Fruit fly (Drosophila melanogaster) whole organism, wandering third instar larva: ENCODE data around the gene fmt.

ENCODE experiments used
- Abd-B ChIP-seq: fragments of >200 bp; optimal IDR thresholded peaks from 2 replicates; lab custom pipeline; 2017; ENCODE audit warnings: missing biosample characterization, missing genetic modification characterization
- CG32264 ChIP-seq: fragments of 200-800 bp; sonication (Bioruptor generic); optimal IDR thresholded peaks from 2 replicates; lab custom pipeline; 2016; ENCODE audit warnings: missing biosample characterization, missing genetic modification characterization
- CG9705 ChIP-seq: fragments of 200-800 bp; sonication (Bioruptor generic); optimal IDR thresholded peaks from 2 replicates; lab custom pipeline; 2018; ENCODE audit warnings: missing biosample characterization, mild to moderate bottlenecking, missing genetic modification characterization
- CrebA ChIP-seq: fragments of 200-800 bp; sonication (Bioruptor generic); optimal IDR thresholded peaks from 2 replicates; lab custom pipeline; 2016; ENCODE audit warnings: missing biosample characterization, mild to moderate bottlenecking, missing genetic modification characterization, borderline replicate concordance
- GATAd ChIP-seq: sonication (Bioruptor generic); optimal IDR thresholded peaks from 2 replicates; lab custom pipeline; 2016; ENCODE audit warnings: missing biosample characterization, missing genetic modification characterization
- HLH106 ChIP-seq: fragments of 200-800 bp; optimal IDR thresholded peaks from 3 replicates; lab custom pipeline; 2019; ENCODE audit warnings: missing biosample characterization, mild to moderate bottlenecking, missing genetic modification characterization, moderate library complexity
- Hr78 ChIP-seq: fragments of >200 bp; optimal IDR thresholded peaks from 2 replicates; lab custom pipeline; 2017; ENCODE audit warnings: missing biosample characterization, missing genetic modification characterization
- Hr83 ChIP-seq: fragments of 200-300 bp; sonication (Bioruptor generic); optimal IDR thresholded peaks from 2 replicates; lab custom pipeline; 2016; ENCODE audit warnings: missing biosample characterization, mild to moderate bottlenecking, missing genetic modification characterization, moderate library complexity; ENCODE audit not compliant: poor library complexity, severe bottlenecking
- Mio ChIP-seq: sonication (Bioruptor generic); optimal IDR thresholded peaks from 2 replicates; lab custom pipeline; 2016; ENCODE audit warnings: missing biosample characterization, missing genetic modification characterization
- Myc ChIP-seq: fragments of >200 bp; optimal IDR thresholded peaks from 2 replicates; lab custom pipeline; 2017
- N ChIP-seq: fragments of >200 bp; optimal IDR thresholded peaks from 2 replicates; lab custom pipeline; 2018; ENCODE audit warnings: missing biosample characterization, missing external identifiers, missing genetic modification characterization
- Rel ChIP-seq, 2 experiments: fragments of 200-800 bp; sonication (Bioruptor generic) in 1 of 2; optimal IDR thresholded peaks; 2 replicates in 1 of 2; 3 replicates in 1 of 2; lab custom pipeline; 2016 to 2019; ENCODE audit warnings: mild to moderate bottlenecking in 2 of 2, missing biosample characterization in 2 of 2, missing genetic modification characterization in 2 of 2, moderate library complexity in 1 of 2
- Sp1 ChIP-seq: fragments of 200-800 bp; sonication (Bioruptor generic); optimal IDR thresholded peaks from 3 replicates; lab custom pipeline; 2019; ENCODE audit warnings: missing biosample characterization, mild to moderate bottlenecking, missing genetic modification characterization, moderate library complexity
- Vsx2 ChIP-seq: fragments of 200-300, 225-300 bp; sonication (Bioruptor generic); optimal IDR thresholded peaks from 2 replicates; lab custom pipeline; 2018; ENCODE audit warnings: missing biosample characterization, missing genetic modification characterization; ENCODE audit not compliant: partially characterized antibody
- br ChIP-seq: fragments of 200-800 bp; sonication (Bioruptor generic); optimal IDR thresholded peaks from 2 replicates; lab custom pipeline; 2016; ENCODE audit warnings: missing biosample characterization, missing genetic modification characterization
- dmrt93B ChIP-seq: fragments of 200-800 bp; sonication (Bioruptor generic); optimal IDR thresholded peaks from 2 replicates; lab custom pipeline; 2018; ENCODE audit warnings: missing biosample characterization, mild to moderate bottlenecking, missing genetic modification characterization
- dsf ChIP-seq: sonication (Bioruptor generic); optimal IDR thresholded peaks from 2 replicates; lab custom pipeline; 2016; ENCODE audit warnings: missing biosample characterization, missing genetic modification characterization, borderline replicate concordance
- foxo ChIP-seq, 2 experiments: fragments of 200-800 bp; sonication (Bioruptor generic); optimal IDR thresholded peaks; 2 replicates in 1 of 2; 3 replicates in 1 of 2; lab custom pipeline; 2016 to 2017; ENCODE audit warnings: missing biosample characterization in 2 of 2, missing genetic modification characterization in 2 of 2
- fru ChIP-seq: fragments of 200-800 bp; sonication (Bioruptor generic); optimal IDR thresholded peaks from 3 replicates; lab custom pipeline; 2016; ENCODE audit warnings: missing biosample characterization, mild to moderate bottlenecking, missing genetic modification characterization
- h ChIP-seq: fragments of 200-800 bp; sonication (Bioruptor generic); optimal IDR thresholded peaks from 3 replicates; lab custom pipeline; 2016; ENCODE audit warnings: missing biosample characterization, mild to moderate bottlenecking, missing genetic modification characterization
- lola ChIP-seq: fragments of >200 bp; optimal IDR thresholded peaks from 2 replicates; lab custom pipeline; 2017; ENCODE audit warnings: missing biosample characterization, missing genetic modification characterization
- pan ChIP-seq: fragments of >200 bp; optimal IDR thresholded peaks from 2 replicates; lab custom pipeline; 2017
- psq ChIP-seq: fragments of 200-800 bp; sonication (Bioruptor generic); optimal IDR thresholded peaks from 3 replicates; lab custom pipeline; 2017; ENCODE audit warnings: missing biosample characterization, mild to moderate bottlenecking, missing genetic modification characterization, moderate library complexity
- rgr ChIP-seq: fragments of 200-800 bp; sonication (Bioruptor generic); optimal IDR thresholded peaks from 3 replicates; lab custom pipeline; 2016; ENCODE audit warnings: missing biosample characterization, mild to moderate bottlenecking, missing genetic modification characterization
- sage ChIP-seq: fragments of 200-800 bp; sonication (Bioruptor generic); optimal IDR thresholded peaks from 2 replicates; lab custom pipeline; 2016; ENCODE audit warnings: missing biosample characterization, mild to moderate bottlenecking, missing genetic modification characterization
- sv ChIP-seq: fragments of 200-800 bp; sonication (Bioruptor generic); optimal IDR thresholded peaks from 3 replicates; lab custom pipeline; 2016; ENCODE audit warnings: missing biosample characterization, missing genetic modification characterization
- usp ChIP-seq: fragments of >200 bp; optimal IDR thresholded peaks from 2 replicates; lab custom pipeline; 2017; ENCODE audit warnings: missing biosample characterization, missing genetic modification characterization
- woc ChIP-seq: sonication (Bioruptor generic); optimal IDR thresholded peaks from 2 replicates; lab custom pipeline; 2016; ENCODE audit warnings: missing biosample characterization, mild to moderate bottlenecking, missing genetic modification characterization

Gene fmt

dm6 chr3L:6129591-6129990 is 44.1 kb downstream of the fmt start:
- TF ChIP-seq Myc (lab: Kevin White, UChicago) (peak; percentile 74), Sp1 (no peak), Vsx2 (GFP tag; lab: Kevin White, UChicago) (peak; percentile 76), foxo (GFP tag; optimal IDR thresholded peaks at IDR 0.05; lab: Kevin White, UChicago) (no peak)
- TF ChIP-seq, all 38 proteins: peak for 2

dm6 chr3L:6125409-6125689 is 48.3 kb downstream of the fmt start:
- TF ChIP-seq Hr78, result no peak
- no peak for TF ChIP-seq dsf
- TF ChIP-seq Vsx2 (GFP tag; lab: Kevin White, UChicago), result no peak
- no peak for TF ChIP-seq CrebA
- TF ChIP-seq CG32264 (GFP tag; lab: Kevin White, UChicago), result no peak
- TF ChIP-seq usp (GFP tag; lab: Kevin White, UChicago), result no peak
- TF ChIP-seq pan (lab: Kevin White, UChicago), result no peak
- no peak for TF ChIP-seq psq (GFP tag; lab: Kevin White, UChicago)

- no peak for TF ChIP-seq Vsx2 (GFP tag; lab: Kevin White, UChicago)
- TF ChIP-seq fru (GFP tag; lab: Kevin White, UChicago), result peak; percentile 20
- peak; percentile 4 for TF ChIP-seq sv (GFP tag; lab: Kevin White, UChicago)
- TF ChIP-seq Myc (lab: Kevin White, UChicago), result peak; percentile 86
- no peak for TF ChIP-seq CrebA
- no peak for TF ChIP-seq usp (GFP tag; lab: Kevin White, UChicago)
- TF ChIP-seq CG9705, result peak; percentile 32
- TF ChIP-seq dmrt93B (GFP tag; lab: Kevin White, UChicago), result peak; percentile 17
- no peak for TF ChIP-seq h
- no peak for TF ChIP-seq br (GFP tag; lab: Kevin White, UChicago)
- TF ChIP-seq rgr (GFP tag; lab: Kevin White, UChicago), result peak; percentile 33
- TF ChIP-seq HLH106, result peak; percentile 50
Measured at dm6 chr3L:6124616-6125408, 48.9 kb downstream of the fmt start.

- TF ChIP-seq N (GFP tag; lab: Kevin White, UChicago) (no peak), Mio (no peak), dsf (no peak), Sp1 (no peak), GATAd (GFP tag; lab: Kevin White, UChicago) (no peak), lola (GFP tag; lab: Kevin White, UChicago) (no peak), br (GFP tag; lab: Kevin White, UChicago) (no peak), fru (GFP tag; lab: Kevin White, UChicago) (no peak), Myc (lab: Kevin White, UChicago) (no peak), sage (GFP tag; lab: Kevin White, UChicago) (no peak), Rel (GFP tag; optimal IDR thresholded peaks at IDR 0.05; lab: Kevin White, UChicago) (no peak), Rel (tag; optimal IDR thresholded peaks at IDR 0.05; lab: Kevin White, UChicago) (no peak), woc (no peak)
Measured at dm6 chr3L:6116881-6117280, 56.8 kb downstream of the fmt start.

dm6 chr3L:6115505-6115904 is 58.2 kb downstream of the fmt start:
- TF ChIP-seq Hr78, result no peak
- no peak for TF ChIP-seq Mio
- no peak for TF ChIP-seq HLH106
- TF ChIP-seq Abd-B (GFP tag; lab: Kevin White, UChicago), result no peak
- TF ChIP-seq Hr83 (GFP tag; lab: Kevin White, UChicago), result no peak
- TF ChIP-seq lola (GFP tag; lab: Kevin White, UChicago), result no peak
- no peak for TF ChIP-seq Vsx2 (GFP tag; lab: Kevin White, UChicago)
- no peak for TF ChIP-seq dmrt93B (GFP tag; lab: Kevin White, UChicago)
